Fruit fly (Drosophila melanogaster): ENCODE results near the gene CG31546.
A peak's percentile ranks its signal among the peaks of the same experiment; 100 is the strongest.

The CG31546 gene

DNA sequence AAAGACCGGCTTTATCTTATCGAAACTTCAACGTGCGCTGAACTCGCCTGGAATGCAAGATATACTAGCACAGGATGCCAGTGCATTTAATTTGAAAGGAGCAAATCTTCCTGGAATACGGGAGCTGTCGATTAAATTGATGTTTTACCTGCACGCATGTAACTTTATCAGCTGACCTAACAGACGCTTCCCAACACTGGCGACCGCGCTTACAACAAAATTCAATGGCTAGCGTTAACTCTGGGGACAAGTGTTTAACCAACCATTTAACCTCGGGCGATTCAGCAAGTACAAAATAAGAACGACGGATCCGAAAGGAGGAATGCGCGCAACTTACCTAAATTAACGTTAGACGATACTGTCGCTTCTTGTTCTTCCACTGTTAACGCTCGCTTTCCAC is 23.7 kb downstream of the CG31546 start (continued):
- TF ChIP-seq vfl (GFP tag; optimal IDR thresholded peaks at IDR 0.05) (no peak), CG16813 (GFP tag; IDR thresholded peaks at IDR 0.05; ENCODE audit: partially characterized antibody) (no peak), slbo (GFP tag; IDR thresholded peaks at IDR 0.05) (no peak), Ets65A (GFP tag) (peak; percentile 63), HmgD (GFP tag; optimal IDR thresholded peaks at IDR 0.05) (no peak), danr (GFP tag; IDR thresholded peaks at IDR 0.05) (no peak), lbe (GFP tag; optimal IDR thresholded peaks at IDR 0.05) (no peak), CG17186 (GFP tag; optimal IDR thresholded peaks at IDR 0.05) (peak; percentile 6), CG10565 (GFP tag; optimal IDR thresholded peaks at IDR 0.05) (no peak), unc-4 (GFP tag; IDR thresholded peaks at IDR 0.05; ENCODE audit: partially characterized antibody) (no peak), CG4707 (GFP tag; optimal IDR thresholded peaks at IDR 0.05) (no peak), Xrp1 (GFP tag; IDR thresholded peaks at IDR 0.05) (no peak), scrt (GFP tag; optimal IDR thresholded peaks at IDR 0.05) (no peak), org-1 (GFP tag; optimal IDR thresholded peaks at IDR 0.05) (no peak), CG17612 (GFP tag; IDR thresholded peaks at IDR 0.05) (no peak), dmrt11E (tag; optimal IDR thresholded peaks at IDR 0.05) (no peak), CG30020 (tag; optimal IDR thresholded peaks at IDR 0.05) (peak; percentile 1), CG17912 (GFP tag; optimal IDR thresholded peaks at IDR 0.05) (no peak), CG12659 (GFP tag; optimal IDR thresholded peaks at IDR 0.05) (peak; percentile 17), psq (GFP tag; optimal IDR thresholded peaks at IDR 0.05) (no peak), CG18011 (GFP tag; optimal IDR thresholded peaks at IDR 0.05) (no peak), CG11695 (GFP tag; IDR thresholded peaks at IDR 0.05) (no peak), sqz (GFP tag; optimal IDR thresholded peaks at IDR 0.05) (no peak), CG7372 (GFP tag; IDR thresholded peaks at IDR 0.05) (no peak), CG10267 (tag; optimal IDR thresholded peaks at IDR 0.05) (peak; percentile 80), Tbp (GFP tag; optimal IDR thresholded peaks at IDR 0.05) (no peak), CG6765 (GFP tag; optimal IDR thresholded peaks at IDR 0.05) (no peak), tx (GFP tag; optimal IDR thresholded peaks at IDR 0.05) (no peak), pros (GFP tag; optimal IDR thresholded peaks at IDR 0.05) (no peak), stwl (tag; optimal IDR thresholded peaks at IDR 0.05) (peak; percentile 31), Nf-YC (tag; optimal IDR thresholded peaks at IDR 0.05) (no peak), CG3065 (GFP tag; optimal IDR thresholded peaks at IDR 0.05) (no peak), bowl (GFP tag; IDR thresholded peaks at IDR 0.05) (no peak), Ada2b (GFP tag; IDR thresholded peaks at IDR 0.05) (no peak), CG16815 (GFP tag; optimal IDR thresholded peaks at IDR 0.05) (no peak)

DNA sequence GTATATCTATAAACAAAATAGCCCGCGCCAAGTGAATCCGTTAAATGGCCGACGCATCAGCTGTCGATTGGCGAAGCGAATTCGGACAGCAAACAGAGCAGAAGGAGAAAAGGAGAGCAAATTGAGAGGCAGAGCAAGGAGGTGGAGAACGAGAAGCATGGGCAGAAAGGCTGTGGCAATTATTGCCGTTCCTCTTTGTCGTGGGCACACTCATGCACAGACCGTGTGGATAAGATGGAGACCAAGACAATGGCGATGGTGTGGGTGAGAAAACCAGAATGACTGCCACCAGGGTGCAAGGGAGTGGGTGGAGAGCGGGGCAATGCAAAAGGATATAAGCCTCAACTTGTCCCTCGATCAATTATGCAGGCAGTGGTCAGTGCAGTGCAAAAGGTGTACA is 24.3 kb downstream of the CG31546 start:
- TF ChIP-seq lilli (GFP tag; optimal IDR thresholded peaks at IDR 0.05), result no peak
- TF ChIP-seq nom (GFP tag; optimal IDR thresholded peaks at IDR 0.05), result peak; percentile 40
- no peak for TF ChIP-seq NC2α (GFP tag; optimal IDR thresholded peaks at IDR 0.05)
- TF ChIP-seq her (GFP tag; optimal IDR thresholded peaks at IDR 0.05), result no peak
- no peak for TF ChIP-seq lbe (GFP tag; optimal IDR thresholded peaks at IDR 0.05)
- TF ChIP-seq sqz (GFP tag; optimal IDR thresholded peaks at IDR 0.05), result no peak
- no peak for TF ChIP-seq pho (GFP tag; optimal IDR thresholded peaks at IDR 0.05)
- TF ChIP-seq CG42726 (GFP tag; IDR thresholded peaks at IDR 0.05; ENCODE audit: partially characterized antibody), result no peak
- peak; percentile 22 for TF ChIP-seq Med (GFP tag)
- no peak for TF ChIP-seq CG12769 (tag; optimal IDR thresholded peaks at IDR 0.05)
